Worm (Caenorhabditis elegans) whole organism, early embryonic: Measurements from ENCODE around the gene T22F3.10.
"Not testable (repeated sequence)": the region's sequence is repeated elsewhere in the genome, so short reads cannot be mapped to it uniquely, and the experiment has no call there.

Experiments
- F13C5.2 ChIP-seq: sonication (generic microtip); optimal IDR thresholded peaks from 2 replicates; lab custom pipeline; 2017; ENCODE audit warnings: mild to moderate bottlenecking, missing genetic modification characterization, inconsistent platforms, missing compliant biosample characterization
- ama-1 ChIP-seq: fragments of 150-350 bp; optimal IDR thresholded peaks from 2 replicates; lab custom pipeline; 2014
- ceh-36 ChIP-seq: sonication (generic microtip); optimal IDR thresholded peaks from 2 replicates; lab custom pipeline; 2016; ENCODE audit warnings: missing genetic modification characterization, inconsistent platforms, missing compliant biosample characterization
- ets-7 ChIP-seq: sonication (generic microtip); optimal IDR thresholded peaks from 2 replicates; lab custom pipeline; 2016; ENCODE audit warnings: missing genotype, missing genetic modification characterization, missing compliant biosample characterization
- flt-1 ChIP-seq: fragments of 200-800 bp; sonication (Bioruptor generic); IDR thresholded peaks from 2 replicates; pipeline ENCODE4 v1.3.6; 2022; ENCODE audit warnings: missing genetic modification characterization, missing compliant biosample characterization
- hnd-1 ChIP-seq: sonication (generic microtip); optimal IDR thresholded peaks from 2 replicates; lab custom pipeline; 2016; ENCODE audit warnings: missing genetic modification characterization, missing compliant biosample characterization
- pes-1 ChIP-seq: fragments of 200-800 bp; sonication (Bioruptor generic); IDR thresholded peaks from 2 replicates; pipeline ENCODE4 v1.3.6; 2022; ENCODE audit warnings: missing genetic modification reagents, missing genetic modification characterization, missing compliant biosample characterization
- scrt-1 ChIP-seq: fragments of 200-800 bp; sonication (Bioruptor generic); IDR thresholded peaks from 2 replicates; pipeline ENCODE4 v1.3.6; 2022; ENCODE audit warnings: missing genetic modification characterization, missing compliant biosample characterization
- tbx-37 ChIP-seq: fragments of 200-800 bp; sonication (Bioruptor generic); conservative IDR thresholded peaks from 2 replicates; pipeline ENCODE4 v1.3.6; 2022; ENCODE audit warnings: missing genetic modification reagents, missing genetic modification characterization, missing compliant biosample characterization
- tra-4 ChIP-seq: sonication (generic microtip); optimal IDR thresholded peaks from 2 replicates; lab custom pipeline; 2017; ENCODE audit warnings: missing genetic modification characterization, missing compliant biosample characterization

- not testable (repeated sequence) for TF ChIP-seq ama-1 (lab: Kevin White, UChicago); ceh-36 (tag; lab: Kevin White, UChicago); scrt-1; tbx-37 (GFP tag; lab: Robert Waterston, UW); F13C5.2 (tag; lab: Kevin White, UChicago); pes-1 (GFP tag; lab: Robert Waterston, UW); tra-4 (tag; lab: Kevin White, UChicago); ets-7 (tag; lab: Kevin White, UChicago); flt-1 (GFP tag; lab: Robert Waterston, UW); hnd-1 (tag; lab: Kevin White, UChicago)
These were observed 47.2 kb downstream of the T22F3.10 start, which contains the start of gene T24A6.17 for ce11 chrV:3564335-3564734.
